Fruit fly (Drosophila melanogaster) whole organism, embryonic: ENCODE data around the gene CG13658.

Experiments used
- CG1024 ChIP-seq: fragments of 200-800 bp; sonication (Bioruptor generic); IDR thresholded peaks from 2 replicates; pipeline ENCODE4 v1.3.6; 2022; ENCODE audit warnings: missing biosample characterization, missing genetic modification characterization
- CG11247 ChIP-seq: fragments of 200-800 bp; sonication (Bioruptor generic); IDR thresholded peaks from 2 replicates; pipeline ENCODE4 v1.3.6; 2022; ENCODE audit warnings: missing biosample characterization, missing genetic modification characterization
- CG13123 ChIP-seq: fragments of 200-800 bp; sonication (Bioruptor generic); optimal IDR thresholded peaks from 2 replicates; lab custom pipeline; 2016; ENCODE audit warnings: missing biosample characterization, missing genetic modification characterization
- CG14014 ChIP-seq: fragments of 200-800 bp; sonication (Bioruptor generic); IDR thresholded peaks from 2 replicates; pipeline ENCODE4 v1.3.6; 2022; ENCODE audit warnings: missing biosample characterization, missing genetic modification characterization
- CG15269 ChIP-seq: fragments of 200-800 bp; sonication (Bioruptor generic); optimal IDR thresholded peaks from 2 replicates; lab custom pipeline; 2018; ENCODE audit warnings: missing biosample characterization, mild to moderate bottlenecking, missing genetic modification characterization, moderate library complexity
- CG15514 ChIP-seq: fragments of 200-800 bp; sonication (Bioruptor generic); optimal IDR thresholded peaks from 3 replicates; lab custom pipeline; 2017; ENCODE audit warnings: missing biosample characterization, missing genetic modification characterization, mild to moderate bottlenecking, moderate library complexity, missing genetic modification reagents
- CG16863 ChIP-seq: fragments of 200-800 bp; sonication (Bioruptor generic); optimal IDR thresholded peaks from 3 replicates; lab custom pipeline; 2016; ENCODE audit warnings: missing biosample characterization, missing genetic modification characterization
- CG17186 ChIP-seq: fragments of 200-800 bp; sonication (Bioruptor generic); optimal IDR thresholded peaks from 3 replicates; lab custom pipeline; 2017; ENCODE audit warnings: missing biosample characterization, missing genetic modification reagents, missing genetic modification characterization
- CG17328 ChIP-seq: fragments of 200-800 bp; sonication (Bioruptor generic); IDR thresholded peaks from 2 replicates; pipeline ENCODE4 v1.3.6; 2022; ENCODE audit warnings: missing biosample characterization, missing genetic modification characterization
- CG1832 ChIP-seq: fragments of 200-800 bp; sonication (Bioruptor generic); optimal IDR thresholded peaks from 2 replicates; lab custom pipeline; 2017; ENCODE audit warnings: missing biosample characterization, mild to moderate bottlenecking, missing genetic modification characterization, inconsistent platforms
- CG2116 ChIP-seq: fragments of 200-800 bp; sonication (Bioruptor generic); optimal IDR thresholded peaks from 3 replicates; lab custom pipeline; 2018; ENCODE audit warnings: missing biosample characterization, mild to moderate bottlenecking, missing genetic modification characterization
- CG2875 ChIP-seq: fragments of 200-800 bp; sonication (Bioruptor generic); optimal IDR thresholded peaks from 2 replicates; lab custom pipeline; 2017; ENCODE audit warnings: missing biosample characterization, mild to moderate bottlenecking, missing genetic modification characterization, missing genetic modification reagents
- CG32767 ChIP-seq: fragments of 200-800 bp; sonication (Bioruptor generic); IDR thresholded peaks from 2 replicates; pipeline ENCODE4 v1.3.6; 2022; ENCODE audit warnings: missing biosample characterization, missing genetic modification characterization
- CG34224 ChIP-seq: fragments of 200-800 bp; sonication (Bioruptor generic); IDR thresholded peaks from 3 replicates; pipeline ENCODE4 v1.3.6; 2022; ENCODE audit warnings: missing biosample characterization, missing genetic modification characterization; ENCODE audit not compliant: partially characterized antibody
- CG3726 ChIP-seq: fragments of 200-800 bp; sonication (Bioruptor generic); IDR thresholded peaks from 3 replicates; pipeline ENCODE4, ENCODE4 v1.3.6; 2022; ENCODE audit warnings: missing biosample characterization, missing genetic modification characterization
- CG4404 ChIP-seq: fragments of 200-800 bp; sonication (Bioruptor generic); IDR thresholded peaks from 2 replicates; pipeline ENCODE4 v1.3.6; 2022; ENCODE audit warnings: missing biosample characterization, missing genetic modification characterization
- CG4424 ChIP-seq: fragments of 200-800 bp; sonication (Bioruptor generic); optimal IDR thresholded peaks from 3 replicates; lab custom pipeline; 2016; ENCODE audit warnings: missing biosample characterization, missing genetic modification characterization
- CG4707 ChIP-seq: fragments of 200-800 bp; sonication (Bioruptor generic); optimal IDR thresholded peaks from 2 replicates; lab custom pipeline; 2018; ENCODE audit warnings: missing biosample characterization, mild to moderate bottlenecking, missing genetic modification characterization, moderate library complexity
- CG4730 ChIP-seq: fragments of 200-800 bp; sonication (Bioruptor generic); IDR thresholded peaks from 2 replicates; pipeline ENCODE4 v1.3.6; 2022; ENCODE audit warnings: missing biosample characterization, missing genetic modification characterization
- CG4854 ChIP-seq: fragments of 200-800 bp; sonication (Bioruptor generic); optimal IDR thresholded peaks from 2 replicates; lab custom pipeline; 2016; ENCODE audit warnings: missing biosample characterization, missing genetic modification characterization, inconsistent platforms
- CG6254 ChIP-seq: fragments of 200-800 bp; sonication (Bioruptor generic); optimal IDR thresholded peaks from 3 replicates; lab custom pipeline; 2017; ENCODE audit warnings: mild to moderate bottlenecking, missing biosample characterization, missing genetic modification reagents, missing genetic modification characterization
- CG6689 ChIP-seq: fragments of 200-800 bp; sonication (Bioruptor generic); IDR thresholded peaks from 2 replicates; pipeline ENCODE4 v1.3.6; 2022; ENCODE audit warnings: missing biosample characterization, missing genetic modification characterization
- CG8388 ChIP-seq: fragments of 200-800 bp; sonication (Bioruptor generic); optimal IDR thresholded peaks from 2 replicates; lab custom pipeline; 2019; ENCODE audit warnings: missing biosample characterization, mild to moderate bottlenecking, missing genetic modification characterization, moderate library complexity
- Camta ChIP-seq: fragments of 200-800 bp; sonication (Bioruptor generic); optimal IDR thresholded peaks from 2 replicates; lab custom pipeline; 2016; ENCODE audit warnings: missing biosample characterization, missing genetic modification characterization
- Dfd ChIP-seq, 2 experiments: fragments of >200 bp; optimal IDR thresholded peaks; 2 replicates each; lab custom pipeline; 2017; ENCODE audit warnings: missing biosample characterization in 2 of 2, missing genetic modification characterization in 2 of 2
- ERR ChIP-seq: fragments of 200-800 bp; sonication (Bioruptor generic); optimal IDR thresholded peaks from 2 replicates; lab custom pipeline; 2016; ENCODE audit warnings: missing biosample characterization, missing genetic modification characterization
- H15 ChIP-seq: fragments of 200-800 bp; sonication (Bioruptor generic); IDR thresholded peaks from 3 replicates; pipeline ENCODE4 v1.3.6; 2022; ENCODE audit warnings: missing biosample characterization, missing genetic modification characterization
- Hand ChIP-seq: fragments of 200-800 bp; sonication (Bioruptor generic); optimal IDR thresholded peaks from 2 replicates; lab custom pipeline; 2017; ENCODE audit warnings: mild to moderate bottlenecking, missing biosample characterization, missing genetic modification reagents, missing genetic modification characterization
- Lim3 ChIP-seq: fragments of 200-800 bp; sonication (Bioruptor generic); IDR thresholded peaks from 2 replicates; pipeline ENCODE4 v1.3.6; 2022; ENCODE audit warnings: missing biosample characterization, missing genetic modification characterization
- Oaz ChIP-seq: fragments of 200-800 bp; sonication (Bioruptor generic); IDR thresholded peaks from 2 replicates; pipeline ENCODE4 v1.3.6; 2022; ENCODE audit warnings: missing biosample characterization, missing genetic modification characterization
- Opbp ChIP-seq: fragments of 200-800 bp; sonication (Bioruptor generic); IDR thresholded peaks from 3 replicates; pipeline ENCODE4 v1.3.6; 2022; ENCODE audit warnings: missing biosample characterization, missing genetic modification characterization; ENCODE audit not compliant: partially characterized antibody
- ac ChIP-seq: fragments of 200-800 bp; sonication (Bioruptor generic); optimal IDR thresholded peaks from 3 replicates; lab custom pipeline; 2017; ENCODE audit warnings: missing biosample characterization, mild to moderate bottlenecking, missing genetic modification characterization
- al ChIP-seq: fragments of 200-800 bp; sonication (Bioruptor generic); IDR thresholded peaks from 2 replicates; pipeline ENCODE4 v1.3.6; 2022; ENCODE audit warnings: missing biosample characterization, missing genetic modification characterization
- ap ChIP-seq: fragments of 200-800 bp; sonication (Bioruptor generic); IDR thresholded peaks from 2 replicates; pipeline ENCODE4 v1.3.6; 2022; ENCODE audit warnings: missing biosample characterization, missing genetic modification characterization
- ato ChIP-seq: fragments of 200-800 bp; sonication (Bioruptor generic); IDR thresholded peaks from 2 replicates; pipeline ENCODE4 v1.3.6; 2022; ENCODE audit warnings: missing biosample characterization, missing genetic modification characterization; ENCODE audit not compliant: partially characterized antibody
- cad ChIP-seq: fragments of >200 bp; optimal IDR thresholded peaks from 2 replicates; lab custom pipeline; 2017; ENCODE audit warnings: missing biosample characterization, missing genetic modification characterization
- da ChIP-seq: fragments of 200-800 bp; sonication (Bioruptor generic); optimal IDR thresholded peaks from 2 replicates; lab custom pipeline; 2016; ENCODE audit warnings: missing biosample characterization, missing genetic modification characterization
- disco-r ChIP-seq: fragments of 200-800 bp; sonication (Bioruptor generic); optimal IDR thresholded peaks from 2 replicates; lab custom pipeline; 2016; ENCODE audit warnings: missing biosample characterization, missing genetic modification characterization
- dm ChIP-seq: fragments of 200-800 bp; sonication (Bioruptor generic); optimal IDR thresholded peaks from 3 replicates; lab custom pipeline; 2016; ENCODE audit warnings: missing biosample characterization, missing genetic modification characterization
- dysf ChIP-seq: fragments of 200-800 bp; sonication (Bioruptor generic); IDR thresholded peaks from 3 replicates; pipeline ENCODE4 v1.3.6; 2022; ENCODE audit warnings: missing biosample characterization, missing genetic modification characterization
- eve ChIP-seq, 2 experiments: fragments of >200 bp; optimal IDR thresholded peaks; 2 replicates each; lab custom pipeline; 2017; ENCODE audit warnings: missing biosample characterization in 2 of 2, missing genetic modification characterization in 2 of 2
- ftz-f1 ChIP-seq: fragments of 200-800 bp; sonication (Bioruptor generic); optimal IDR thresholded peaks from 2 replicates; lab custom pipeline; 2016; ENCODE audit warnings: missing biosample characterization, missing genetic modification characterization
- gt ChIP-seq: fragments of 200-800 bp; sonication (Bioruptor generic); IDR thresholded peaks from 2 replicates; pipeline ENCODE4 v1.3.6; 2022; ENCODE audit warnings: missing biosample characterization, missing genetic modification characterization
- mirr ChIP-seq: fragments of 200-800 bp; sonication (Bioruptor generic); optimal IDR thresholded peaks from 3 replicates; lab custom pipeline; 2018; ENCODE audit warnings: missing biosample characterization, mild to moderate bottlenecking, missing genetic modification characterization
- pfk ChIP-seq: fragments of 200-800 bp; sonication (Bioruptor generic); optimal IDR thresholded peaks from 2 replicates; lab custom pipeline; 2018; ENCODE audit warnings: missing biosample characterization, mild to moderate bottlenecking, missing genetic modification characterization, moderate library complexity
- schlank ChIP-seq: fragments of 200-800 bp; sonication (Bioruptor generic); optimal IDR thresholded peaks from 2 replicates; lab custom pipeline; 2018; ENCODE audit warnings: missing biosample characterization, mild to moderate bottlenecking, missing genetic modification characterization
- stwl ChIP-seq: fragments of 200-800 bp; sonication (Bioruptor generic); optimal IDR thresholded peaks from 3 replicates; lab custom pipeline; 2018; ENCODE audit warnings: missing biosample characterization, mild to moderate bottlenecking, missing genetic modification characterization, moderate library complexity
- tap ChIP-seq: fragments of 200-800 bp; optimal IDR thresholded peaks from 3 replicates; lab custom pipeline; 2019; ENCODE audit warnings: missing biosample characterization, mild to moderate bottlenecking, missing genetic modification characterization, moderate library complexity
- tio ChIP-seq: fragments of 200-800 bp; sonication (Bioruptor generic); optimal IDR thresholded peaks from 2 replicates; lab custom pipeline; 2017; ENCODE audit warnings: missing biosample characterization, missing genetic modification characterization, inconsistent platforms
- zfh1 ChIP-seq: fragments of 200-800 bp; sonication (Bioruptor generic); IDR thresholded peaks from 3 replicates; pipeline ENCODE4 v1.3.6; 2022; ENCODE audit warnings: missing biosample characterization, missing genetic modification characterization

Gene CG13658

DNA sequence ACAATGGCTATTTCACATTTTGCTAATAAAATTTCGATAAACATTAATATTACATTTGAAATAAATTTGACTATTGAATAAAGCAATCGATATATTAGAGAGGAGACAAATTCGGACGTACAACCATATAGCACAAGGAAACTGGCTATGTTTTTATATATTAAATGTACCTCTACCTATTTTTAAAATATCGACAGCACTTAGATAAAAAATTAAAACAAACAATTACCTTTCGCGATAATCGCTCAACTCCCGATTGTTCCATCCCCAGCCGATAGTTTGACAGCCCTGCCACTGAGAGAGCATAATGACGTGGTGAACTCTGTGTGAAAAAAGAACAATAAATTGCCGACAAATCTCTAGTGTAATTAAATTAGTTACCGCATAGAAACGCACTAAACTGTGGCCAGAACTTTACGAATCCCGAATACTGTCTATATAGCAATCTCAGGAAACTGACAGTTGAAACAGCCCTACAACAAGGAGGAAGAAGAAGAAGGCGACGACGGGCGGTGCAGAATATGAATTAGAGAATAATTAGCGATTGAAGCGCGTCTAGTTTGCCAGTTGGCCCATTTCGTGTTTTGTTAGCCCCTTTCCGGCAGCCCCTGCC is 28.5 kb upstream of the CG13658 start, which contains the start of gene CG11857 (continued):
- TF ChIP-seq CG4730 = peak; percentile 99
- TF ChIP-seq CG14014 = peak; percentile 99
- TF ChIP-seq CG4707 (GFP tag; lab: Kevin White, UChicago) = peak; percentile 82
- peak; percentile 95 for TF ChIP-seq CG8388 (GFP tag; lab: Kevin White, UChicago)
- peak; percentile 99 for TF ChIP-seq H15 (GFP tag; lab: Robert Waterston, UW)
- peak; percentile 95 for TF ChIP-seq CG1024 (GFP tag; lab: Robert Waterston, UW)
- no peak for TF ChIP-seq CG1832 (GFP tag; lab: Kevin White, UChicago)
- peak; percentile 98 for TF ChIP-seq CG6689 (GFP tag; lab: Robert Waterston, UW)
- TF ChIP-seq gt = peak; percentile 98
- TF ChIP-seq mirr (GFP tag; lab: Kevin White, UChicago) = peak; percentile 95
- TF ChIP-seq ap = peak; percentile 97
- peak; percentile 96 for TF ChIP-seq ato
- TF ChIP-seq Lim3 (GFP tag; lab: Robert Waterston, UW) = peak; percentile 95
- TF ChIP-seq dysf (GFP tag; lab: Robert Waterston, UW) = peak; percentile 99
- TF ChIP-seq da (GFP tag; lab: Kevin White, UChicago) = peak; percentile 95
- peak; percentile 99 for TF ChIP-seq CG11247 (GFP tag; lab: Robert Waterston, UW)
- TF ChIP-seq al (GFP tag; lab: Robert Waterston, UW) = peak; percentile 99
- TF ChIP-seq CG3726 = peak; percentile 96
- TF ChIP-seq pfk = peak; percentile 37
- TF ChIP-seq CG13123 (GFP tag; lab: Kevin White, UChicago) = peak; percentile 97
- TF ChIP-seq ERR = peak; percentile 95
- peak; percentile 90 for TF ChIP-seq CG2875 (GFP tag; lab: Kevin White, UChicago)
- no peak for TF ChIP-seq cad
- TF ChIP-seq ac = peak; percentile 89
- TF ChIP-seq Oaz (GFP tag; lab: Robert Waterston, UW) = peak; percentile 98
- TF ChIP-seq Camta (GFP tag; lab: Kevin White, UChicago) = peak; percentile 98
- TF ChIP-seq CG34224 = peak; percentile 100
- TF ChIP-seq CG4424 (GFP tag; lab: Kevin White, UChicago) = peak; percentile 98
- peak; percentile 93 for TF ChIP-seq dm (GFP tag; lab: Kevin White, UChicago)
- TF ChIP-seq CG15269 (tag; lab: Kevin White, UChicago) = peak; percentile 97
- peak; percentile 100 for TF ChIP-seq CG4404 (GFP tag; lab: Robert Waterston, UW)
- peak; percentile 99 for TF ChIP-seq Opbp (GFP tag; lab: Robert Waterston, UW)
- TF ChIP-seq CG2116 (GFP tag; lab: Kevin White, UChicago) = peak; percentile 94
- peak; percentile 99 for TF ChIP-seq zfh1 (GFP tag; lab: Robert Waterston, UW)
- peak; percentile 74 for TF ChIP-seq CG6254 (GFP tag; lab: Kevin White, UChicago)
- peak; percentile 96 for TF ChIP-seq CG4854 (GFP tag; lab: Kevin White, UChicago)
- TF ChIP-seq CG32767 (GFP tag; lab: Robert Waterston, UW) = peak; percentile 97
- peak; percentile 96 for TF ChIP-seq CG16863
- TF ChIP-seq eve (GFP tag; optimal IDR thresholded peaks at IDR 0.05; lab: Kevin White, UChicago) = peak in 1 of 2 experiments; percentile 54
- peak; percentile 95 for TF ChIP-seq tap
- peak; percentile 91 for TF ChIP-seq stwl
- peak; percentile 94 for TF ChIP-seq CG17186 (GFP tag; lab: Kevin White, UChicago)
- TF ChIP-seq ftz-f1 (GFP tag; lab: Kevin White, UChicago) = peak; percentile 91
- TF ChIP-seq tio = no peak
- TF ChIP-seq CG17328 (GFP tag; lab: Robert Waterston, UW) = peak; percentile 99
- peak; percentile 93 for TF ChIP-seq CG15514
- TF ChIP-seq Hand (GFP tag; lab: Kevin White, UChicago) = peak; percentile 86
- TF ChIP-seq disco-r (GFP tag; lab: Kevin White, UChicago) = peak; percentile 93
- peak in 1 of 2 experiments; percentile 82 for TF ChIP-seq Dfd (GFP tag; optimal IDR thresholded peaks at IDR 0.05; lab: Kevin White, UChicago)
- peak; percentile 96 for TF ChIP-seq schlank (tag; lab: Kevin White, UChicago)
